Fruit fly (Drosophila melanogaster) whole organism, embryonic: ENCODE measurements around the gene Reck.

Experiments used
- ATbp ChIP-seq: fragments of 200-800 bp; sonication (Bioruptor generic); optimal IDR thresholded peaks from 2 replicates; lab custom pipeline; 2017; ENCODE audit warnings: missing biosample characterization, mild to moderate bottlenecking, missing genetic modification characterization, missing genetic modification reagents
- Bteb2 ChIP-seq: fragments of 200-800 bp; sonication (Bioruptor generic); optimal IDR thresholded peaks from 2 replicates; lab custom pipeline; 2016; ENCODE audit warnings: missing biosample characterization, missing genetic modification characterization
- CG10274 ChIP-seq: fragments of 200-800 bp; sonication (Bioruptor generic); optimal IDR thresholded peaks from 3 replicates; lab custom pipeline; 2017; ENCODE audit warnings: missing biosample characterization, mild to moderate bottlenecking, missing genetic modification characterization
- CG10321 ChIP-seq: fragments of 200-800 bp; sonication (Bioruptor generic); IDR thresholded peaks from 2 replicates; pipeline ENCODE4 v1.3.6; 2022; ENCODE audit warnings: missing biosample characterization, missing genetic modification characterization
- CG10462 ChIP-seq: fragments of 200-800 bp; sonication (Bioruptor generic); optimal IDR thresholded peaks from 2 replicates; lab custom pipeline; 2016; ENCODE audit warnings: missing biosample characterization, missing genetic modification characterization
- CG10654 ChIP-seq: fragments of 200-800 bp; sonication (Bioruptor generic); optimal IDR thresholded peaks from 2 replicates; lab custom pipeline; 2016; ENCODE audit warnings: missing biosample characterization, missing genetic modification characterization
- CG14667 ChIP-seq: fragments of 200-800 bp; sonication (Bioruptor generic); IDR thresholded peaks from 2 replicates; pipeline ENCODE4 v1.3.6; 2022; ENCODE audit warnings: missing biosample characterization, missing genetic modification characterization
- CG15073 ChIP-seq: fragments of 200-800 bp; sonication (Bioruptor generic); optimal IDR thresholded peaks from 2 replicates; lab custom pipeline; 2016; ENCODE audit warnings: missing biosample characterization, missing genetic modification characterization
- CG15479 ChIP-seq: fragments of 200-800 bp; sonication (Bioruptor generic); optimal IDR thresholded peaks from 3 replicates; lab custom pipeline; 2019; ENCODE audit warnings: missing biosample characterization, mild to moderate bottlenecking, missing genetic modification characterization, moderate library complexity
- CG1832 ChIP-seq: fragments of 200-800 bp; sonication (Bioruptor generic); optimal IDR thresholded peaks from 2 replicates; lab custom pipeline; 2017; ENCODE audit warnings: missing biosample characterization, mild to moderate bottlenecking, missing genetic modification characterization, inconsistent platforms
- CG2202 ChIP-seq: fragments of 200-800 bp; sonication (Bioruptor generic); optimal IDR thresholded peaks from 2 replicates; lab custom pipeline; 2018; ENCODE audit warnings: missing biosample characterization, mild to moderate bottlenecking, missing genetic modification characterization
- CG3065 ChIP-seq: fragments of 200-800 bp; sonication (Bioruptor generic); optimal IDR thresholded peaks from 2 replicates; lab custom pipeline; 2016; ENCODE audit warnings: missing biosample characterization, missing genetic modification characterization
- CG31441 ChIP-seq: fragments of 200-800 bp; sonication (Bioruptor generic); IDR thresholded peaks from 2 replicates; pipeline ENCODE4 v1.3.6; 2022; ENCODE audit warnings: missing biosample characterization, missing genetic modification characterization
- CG33557 ChIP-seq: fragments of 200-800 bp; sonication (Bioruptor generic); optimal IDR thresholded peaks from 2 replicates; lab custom pipeline; 2019; ENCODE audit warnings: missing biosample characterization, mild to moderate bottlenecking, missing genetic modification characterization, moderate library complexity
- CG6765 ChIP-seq: fragments of 200-800 bp; sonication (Bioruptor generic); optimal IDR thresholded peaks from 3 replicates; lab custom pipeline; 2017; ENCODE audit warnings: missing biosample characterization, mild to moderate bottlenecking, missing genetic modification characterization
- CG7786 ChIP-seq: fragments of 200-800 bp; sonication (Bioruptor generic); optimal IDR thresholded peaks from 2 replicates; lab custom pipeline; 2016; ENCODE audit warnings: missing biosample characterization, missing genetic modification characterization
- CG8765 ChIP-seq: fragments of 200-800 bp; sonication (Bioruptor generic); IDR thresholded peaks from 2 replicates; pipeline ENCODE4 v1.3.6; 2022; ENCODE audit warnings: missing biosample characterization, missing genetic modification characterization
- CG9727 ChIP-seq: fragments of 200-800 bp; sonication (Bioruptor generic); optimal IDR thresholded peaks from 3 replicates; lab custom pipeline; 2017; ENCODE audit warnings: missing biosample characterization, mild to moderate bottlenecking, missing genetic modification characterization
- CkIIα-i1 ChIP-seq: fragments of 200-800 bp; sonication (Bioruptor generic); IDR thresholded peaks from 2 replicates; pipeline ENCODE4 v1.3.6; 2022; ENCODE audit warnings: missing biosample characterization, missing genetic modification characterization
- Dll ChIP-seq: fragments of 200-800 bp; sonication (Bioruptor generic); IDR thresholded peaks from 4 replicates; pipeline ENCODE4 v1.3.6; 2022; ENCODE audit warnings: missing biosample characterization, missing genetic modification characterization; ENCODE audit not compliant: partially characterized antibody
- Doc2 ChIP-seq: fragments of 200-800 bp; sonication (Bioruptor generic); IDR thresholded peaks from 2 replicates; pipeline ENCODE4 v1.3.6; 2022; ENCODE audit warnings: missing biosample characterization, missing genetic modification characterization
- E2f2 ChIP-seq: fragments of 200-800 bp; sonication (Bioruptor generic); IDR thresholded peaks from 2 replicates; pipeline ENCODE4 v1.3.6; 2022; ENCODE audit warnings: missing biosample characterization, missing genetic modification characterization
- HLH4C ChIP-seq: fragments of 200-800 bp; sonication (Bioruptor generic); IDR thresholded peaks from 3 replicates; pipeline ENCODE4 v1.3.6; 2022; ENCODE audit warnings: missing biosample characterization, missing genetic modification characterization; ENCODE audit not compliant: partially characterized antibody
- HmgD ChIP-seq: fragments of 200-800 bp; sonication (Bioruptor generic); optimal IDR thresholded peaks from 3 replicates; lab custom pipeline; 2016; ENCODE audit warnings: missing biosample characterization, missing genetic modification characterization
- Hmx ChIP-seq: fragments of 200-800 bp; sonication (Bioruptor generic); optimal IDR thresholded peaks from 2 replicates; lab custom pipeline; 2016; ENCODE audit warnings: missing biosample characterization, missing genetic modification characterization
- Jarid2 ChIP-seq: fragments of 200-800 bp; sonication (Bioruptor generic); optimal IDR thresholded peaks from 3 replicates; lab custom pipeline; 2017; ENCODE audit warnings: mild to moderate bottlenecking, missing biosample characterization, missing genetic modification reagents, missing genetic modification characterization
- Kr ChIP-seq: fragments of 200-800 bp; sonication (Bioruptor generic); optimal IDR thresholded peaks from 2 replicates; lab custom pipeline; 2017; ENCODE audit warnings: missing biosample characterization, mild to moderate bottlenecking, missing genetic modification characterization
- Lim3 ChIP-seq: fragments of 200-800 bp; sonication (Bioruptor generic); IDR thresholded peaks from 2 replicates; pipeline ENCODE4 v1.3.6; 2022; ENCODE audit warnings: missing biosample characterization, missing genetic modification characterization
- MBD-R2 ChIP-seq: fragments of 200-800 bp; sonication (Bioruptor generic); IDR thresholded peaks from 2 replicates; pipeline ENCODE4 v1.3.6; 2022; ENCODE audit warnings: missing biosample characterization, missing genetic modification characterization
- NFAT ChIP-seq: fragments of 200-800 bp; sonication (Bioruptor generic); IDR thresholded peaks from 2 replicates; pipeline ENCODE4 v1.3.6; 2022; ENCODE audit warnings: missing biosample characterization, missing genetic modification characterization
- Nf-YA ChIP-seq: fragments of 200-800 bp; sonication (Bioruptor generic); IDR thresholded peaks from 2 replicates; pipeline ENCODE4 v1.3.6; 2022; ENCODE audit warnings: missing biosample characterization, missing genetic modification characterization
- Poxn ChIP-seq: fragments of 200-800 bp; sonication (Bioruptor generic); IDR thresholded peaks from 2 replicates; pipeline ENCODE4 v1.3.6; 2022; ENCODE audit warnings: missing biosample characterization, missing genetic modification characterization
- Sin3A ChIP-seq: fragments of >200 bp; optimal IDR thresholded peaks from 2 replicates; lab custom pipeline; 2018
- Trl ChIP-seq, 3 experiments: fragments of >200 bp in 2 of 3; fragments of 200-800 bp in 1 of 3; sonication (Bioruptor generic) in 1 of 3; optimal IDR thresholded peaks; 2 replicates in 1 of 3; 3 replicates in 2 of 3; lab custom pipeline; 2016 to 2017; ENCODE audit warnings: missing biosample characterization in 1 of 3, missing genetic modification characterization in 1 of 3
- amos ChIP-seq: fragments of 200-800 bp; sonication (Bioruptor generic); IDR thresholded peaks from 2 replicates; pipeline ENCODE4 v1.3.6; 2022; ENCODE audit warnings: missing biosample characterization, missing genetic modification characterization; ENCODE audit not compliant: partially characterized antibody
- ase ChIP-seq: fragments of 200-800 bp; sonication (Bioruptor generic); IDR thresholded peaks from 3 replicates; pipeline ENCODE4 v1.3.6; 2022; ENCODE audit warnings: missing biosample characterization, missing genetic modification characterization
- bab2 ChIP-seq: fragments of 200-800 bp; sonication (Bioruptor generic); optimal IDR thresholded peaks from 2 replicates; lab custom pipeline; 2016; ENCODE audit warnings: missing biosample characterization, missing genetic modification characterization
- dm ChIP-seq: fragments of 200-800 bp; sonication (Bioruptor generic); optimal IDR thresholded peaks from 3 replicates; lab custom pipeline; 2016; ENCODE audit warnings: missing biosample characterization, missing genetic modification characterization
- ewg ChIP-seq: fragments of 200-800 bp; sonication (Bioruptor generic); optimal IDR thresholded peaks from 3 replicates; lab custom pipeline; 2017; ENCODE audit warnings: mild to moderate bottlenecking, missing biosample characterization, missing genetic modification reagents, missing genetic modification characterization
- eyg ChIP-seq: fragments of 200-800 bp; sonication (Bioruptor generic); optimal IDR thresholded peaks from 3 replicates; lab custom pipeline; 2016; ENCODE audit warnings: missing biosample characterization, missing genetic modification characterization
- gt ChIP-seq: fragments of 200-800 bp; sonication (Bioruptor generic); IDR thresholded peaks from 2 replicates; pipeline ENCODE4 v1.3.6; 2022; ENCODE audit warnings: missing biosample characterization, missing genetic modification characterization
- kay ChIP-seq: fragments of 200-800 bp; sonication (Bioruptor generic); optimal IDR thresholded peaks from 2 replicates; lab custom pipeline; 2016; ENCODE audit warnings: missing biosample characterization, missing genetic modification characterization
- org-1 ChIP-seq: fragments of 200-800 bp; sonication (Bioruptor generic); optimal IDR thresholded peaks from 2 replicates; lab custom pipeline; 2017; ENCODE audit warnings: missing biosample characterization, missing genetic modification characterization
- pb ChIP-seq: fragments of 200-800 bp; sonication (Bioruptor generic); optimal IDR thresholded peaks from 3 replicates; lab custom pipeline; 2016; ENCODE audit warnings: missing biosample characterization, missing genetic modification characterization
- pzg ChIP-seq: fragments of 200-800 bp; sonication (Bioruptor generic); optimal IDR thresholded peaks from 3 replicates; lab custom pipeline; 2018; ENCODE audit warnings: missing biosample characterization, mild to moderate bottlenecking, missing genetic modification characterization, moderate library complexity
- ro ChIP-seq: fragments of 200-800 bp; sonication (Bioruptor generic); IDR thresholded peaks from 2 replicates; pipeline ENCODE4 v1.3.6; 2022; ENCODE audit warnings: missing biosample characterization, missing genetic modification characterization
- shn ChIP-seq: fragments of 200-800 bp; sonication (Bioruptor generic); optimal IDR thresholded peaks from 3 replicates; lab custom pipeline; 2016; ENCODE audit warnings: missing biosample characterization, missing genetic modification characterization
- sug ChIP-seq: fragments of 200-800 bp; optimal IDR thresholded peaks from 2 replicates; lab custom pipeline; 2019; ENCODE audit warnings: missing biosample characterization, mild to moderate bottlenecking, missing genetic modification characterization, moderate library complexity
- trh ChIP-seq: fragments of 200-800 bp; sonication (Bioruptor generic); optimal IDR thresholded peaks from 2 replicates; lab custom pipeline; 2016; ENCODE audit warnings: missing biosample characterization, missing genetic modification characterization
- vnd ChIP-seq: fragments of 200-800 bp; sonication (Bioruptor generic); IDR thresholded peaks from 3 replicates; pipeline ENCODE4 v1.3.6; 2022; ENCODE audit warnings: missing biosample characterization, missing genetic modification characterization; ENCODE audit not compliant: partially characterized antibody
- vvl ChIP-seq: fragments of 200-800 bp; sonication (Bioruptor generic); IDR thresholded peaks from 2 replicates; pipeline ENCODE4 v1.3.6; 2022; ENCODE audit warnings: missing biosample characterization, missing genetic modification characterization
- z ChIP-seq: fragments of 200-800 bp; sonication (Bioruptor generic); IDR thresholded peaks from 3 replicates; pipeline ENCODE4 v1.3.6; 2022; ENCODE audit warnings: missing biosample characterization, missing genetic modification characterization

The Reck gene

dm6 chr3L:14982675-14983084 lies 31.2 kb downstream of the Reck start, which contains the start of gene CG5114 (continued):
- TF ChIP-seq gt (GFP tag; lab: Robert Waterston, UW): no peak
- TF ChIP-seq CG15073 (GFP tag; lab: Kevin White, UChicago): no peak
- TF ChIP-seq Sin3A (lab: Kevin White, UChicago): peak; percentile 72
- TF ChIP-seq Nf-YA (GFP tag; lab: Robert Waterston, UW): no peak
- no peak for TF ChIP-seq CG10321 (GFP tag; lab: Robert Waterston, UW)
- TF ChIP-seq ATbp (GFP tag; lab: Kevin White, UChicago): no peak
- no peak for TF ChIP-seq CG9727 (GFP tag; lab: Kevin White, UChicago)
- TF ChIP-seq CG1832 (GFP tag; lab: Kevin White, UChicago): no peak
- no peak for TF ChIP-seq CkIIα-i1 (GFP tag; lab: Robert Waterston, UW)
- peak; percentile 84 for TF ChIP-seq vnd (GFP tag; lab: Robert Waterston, UW)
- no peak for TF ChIP-seq ewg (GFP tag; lab: Kevin White, UChicago)
- TF ChIP-seq Doc2 (GFP tag; lab: Robert Waterston, UW): no peak
- no peak for TF ChIP-seq CG10462 (GFP tag; lab: Kevin White, UChicago)
- TF ChIP-seq Jarid2 (GFP tag; lab: Kevin White, UChicago): no peak
- TF ChIP-seq ase (GFP tag; lab: Robert Waterston, UW): no peak; the same call in 2 of the 3 replicates
- peak; percentile 64 for TF ChIP-seq vvl (GFP tag; lab: Robert Waterston, UW)
- TF ChIP-seq org-1 (GFP tag; lab: Kevin White, UChicago): no peak
- no peak for TF ChIP-seq CG3065
- peak; percentile 77; the same call in 2 of the 3 replicates for TF ChIP-seq HLH4C (GFP tag; lab: Robert Waterston, UW)
- TF ChIP-seq CG15479: no peak
- TF ChIP-seq Dll: peak; percentile 93
- TF ChIP-seq kay (GFP tag; lab: Kevin White, UChicago): peak; percentile 54
- TF ChIP-seq MBD-R2 (GFP tag; lab: Robert Waterston, UW): peak; percentile 89
- TF ChIP-seq Kr (GFP tag; lab: Kevin White, UChicago): no peak
- no peak for TF ChIP-seq CG14667 (GFP tag; lab: Robert Waterston, UW)
- peak; percentile 96 for TF ChIP-seq pzg (GFP tag; lab: Kevin White, UChicago)
- TF ChIP-seq CG33557 (GFP tag; lab: Kevin White, UChicago): no peak
- TF ChIP-seq CG31441: no peak
- TF ChIP-seq Trl (optimal IDR thresholded peaks at IDR 0.05; lab: Kevin White, UChicago): no peak
- peak; percentile 64 for TF ChIP-seq Trl (GFP tag; optimal IDR thresholded peaks at IDR 0.05; lab: Kevin White, UChicago)
- no peak for TF ChIP-seq CG2202
- TF ChIP-seq shn (GFP tag; lab: Kevin White, UChicago): peak; percentile 2
- TF ChIP-seq ro (GFP tag; lab: Robert Waterston, UW): no peak
- no peak for TF ChIP-seq Hmx (GFP tag; lab: Kevin White, UChicago)
- peak; percentile 49 for TF ChIP-seq Bteb2
- no peak for TF ChIP-seq pb (GFP tag; lab: Kevin White, UChicago)
- peak; percentile 99 for TF ChIP-seq dm (GFP tag; lab: Kevin White, UChicago)
- peak; percentile 100 for TF ChIP-seq E2f2 (GFP tag; lab: Robert Waterston, UW)
- TF ChIP-seq CG8765: no peak
- TF ChIP-seq NFAT: peak; percentile 57; the same call in 1 of the 2 replicates
- TF ChIP-seq Lim3 (GFP tag; lab: Robert Waterston, UW): no peak
- TF ChIP-seq z (GFP tag; lab: Robert Waterston, UW): no peak
- TF ChIP-seq CG10274 (GFP tag; lab: Kevin White, UChicago): no peak
- TF ChIP-seq CG7786: peak; percentile 35
- TF ChIP-seq bab2 (GFP tag; lab: Kevin White, UChicago): peak; percentile 15
- TF ChIP-seq HmgD (GFP tag; lab: Kevin White, UChicago): peak; percentile 38
- peak; percentile 95 for TF ChIP-seq amos (GFP tag; lab: Robert Waterston, UW)
- TF ChIP-seq trh (GFP tag; lab: Kevin White, UChicago): no peak
- peak; percentile 19 for TF ChIP-seq eyg (GFP tag; lab: Kevin White, UChicago)
- TF ChIP-seq Poxn (GFP tag; lab: Robert Waterston, UW): no peak
- TF ChIP-seq CG6765 (GFP tag; lab: Kevin White, UChicago): no peak
- TF ChIP-seq CG10654 (GFP tag; lab: Kevin White, UChicago): no peak
- peak; percentile 54 for TF ChIP-seq sug (tag; lab: Kevin White, UChicago)
